Worm (Caenorhabditis elegans) whole organism, mixed stage, embryonic: ENCODE measurements around the gene Y50D4B.6.

Source experiments
- M03D4.4 ChIP-seq: sonication (generic microtip); optimal IDR thresholded peaks from 2 replicates; lab custom pipeline; 2017; ENCODE audit warnings: mild to moderate bottlenecking, missing genetic modification characterization, missing compliant biosample characterization
- bed-3 ChIP-seq: fragments of 200-800 bp; sonication (Bioruptor generic); optimal IDR thresholded peaks from 3 replicates; lab custom pipeline; 2018; ENCODE audit warnings: mild to moderate bottlenecking, missing genetic modification characterization, moderate library complexity, missing compliant biosample characterization
- blmp-1 ChIP-seq: fragments of 150-350 bp; optimal IDR thresholded peaks from 2 replicates; lab custom pipeline; 2014; ENCODE audit warnings: missing biosample characterization, missing genetic modification characterization
- ceh-39 ChIP-seq: fragments of 150-350 bp; optimal IDR thresholded peaks from 2 replicates; lab custom pipeline; 2014; ENCODE audit warnings: missing biosample characterization, missing genetic modification characterization
- ces-1 ChIP-seq: fragments of 150-350 bp; optimal IDR thresholded peaks from 2 replicates; lab custom pipeline; 2014; ENCODE audit warnings: missing biosample characterization, missing genetic modification reagents, missing genetic modification characterization
- cnd-1 ChIP-seq: fragments of 200-800 bp; sonication (Bioruptor generic); optimal IDR thresholded peaks from 2 replicates; lab custom pipeline; 2018; ENCODE audit warnings: mild to moderate bottlenecking, missing genetic modification characterization, missing compliant biosample characterization
- drap-1 ChIP-seq: fragments of 200-800 bp; sonication (Bioruptor generic); optimal IDR thresholded peaks from 3 replicates; lab custom pipeline; 2018; ENCODE audit warnings: mild to moderate bottlenecking, missing genetic modification characterization, missing compliant biosample characterization
- elt-3 ChIP-seq: fragments of 150-350 bp; optimal IDR thresholded peaks from 2 replicates; lab custom pipeline; 2014; ENCODE audit warnings: missing biosample characterization, missing genetic modification characterization
- flh-1 ChIP-seq: fragments of 200-800 bp; sonication (Bioruptor generic); optimal IDR thresholded peaks from 2 replicates; lab custom pipeline; 2018; ENCODE audit warnings: mild to moderate bottlenecking, missing genetic modification characterization, moderate library complexity, missing compliant biosample characterization
- ham-2 ChIP-seq: fragments of 200-800 bp; sonication (Bioruptor generic); optimal IDR thresholded peaks from 2 replicates; lab custom pipeline; 2018; ENCODE audit warnings: mild to moderate bottlenecking, missing genetic modification characterization, missing compliant biosample characterization
- hlh-1 ChIP-seq: fragments of 150-350 bp; optimal IDR thresholded peaks from 2 replicates; lab custom pipeline; 2014; ENCODE audit warnings: missing biosample characterization, missing genetic modification reagents, missing genetic modification characterization
- lin-13 ChIP-seq: fragments of 150-350 bp; optimal IDR thresholded peaks from 2 replicates; lab custom pipeline; 2014; ENCODE audit warnings: missing biosample characterization, missing genetic modification characterization
- lin-32 ChIP-seq: fragments of 200-800 bp; sonication (Bioruptor generic); optimal IDR thresholded peaks from 2 replicates; lab custom pipeline; 2018; ENCODE audit warnings: mild to moderate bottlenecking, missing genetic modification characterization, missing compliant biosample characterization
- lsy-2 ChIP-seq: fragments of 150-350 bp; optimal IDR thresholded peaks from 2 replicates; lab custom pipeline; 2014; ENCODE audit warnings: missing biosample characterization, missing genetic modification characterization
- mab-5 ChIP-seq: fragments of 150-350 bp; optimal IDR thresholded peaks from 2 replicates; lab custom pipeline; 2014; ENCODE audit warnings: missing biosample characterization, missing genetic modification characterization
- mep-1 ChIP-seq: fragments of 150-350 bp; optimal IDR thresholded peaks from 2 replicates; lab custom pipeline; 2017; ENCODE audit warnings: missing biosample characterization, missing genetic modification reagents, missing genetic modification characterization, inconsistent platforms
- mls-2 ChIP-seq: sonication (generic microtip); optimal IDR thresholded peaks from 2 replicates; lab custom pipeline; 2016; ENCODE audit warnings: mild to moderate bottlenecking, missing genetic modification characterization, moderate library complexity, missing compliant biosample characterization
- nhr-12 ChIP-seq: fragments of 150-350 bp; optimal IDR thresholded peaks from 2 replicates; lab custom pipeline; 2014; ENCODE audit warnings: missing biosample characterization, missing genetic modification characterization
- nhr-2 ChIP-seq: fragments of 150-350 bp; optimal IDR thresholded peaks from 2 replicates; lab custom pipeline; 2014; ENCODE audit warnings: missing biosample characterization, missing genetic modification characterization
- nhr-237 ChIP-seq: fragments of 150-350 bp; optimal IDR thresholded peaks from 2 replicates; lab custom pipeline; 2014; ENCODE audit warnings: missing biosample characterization, missing genetic modification characterization
- nhr-28 ChIP-seq: fragments of 150-350 bp; optimal IDR thresholded peaks from 2 replicates; lab custom pipeline; 2014; ENCODE audit warnings: missing biosample characterization, missing genetic modification characterization
- nhr-76 ChIP-seq: sonication (generic microtip); optimal IDR thresholded peaks from 2 replicates; lab custom pipeline; 2017; ENCODE audit warnings: missing biosample characterization, missing genetic modification characterization
- pha-4 ChIP-seq: fragments of 150-350 bp; optimal IDR thresholded peaks from 2 replicates; lab custom pipeline; 2018; ENCODE audit warnings: missing biosample characterization, missing genetic modification reagents, missing genetic modification characterization
- sem-2 ChIP-seq: fragments of 200-800 bp; sonication (Bioruptor generic); optimal IDR thresholded peaks from 2 replicates; lab custom pipeline; 2018; ENCODE audit warnings: mild to moderate bottlenecking, missing genetic modification characterization, missing compliant biosample characterization
- snpc-4 ChIP-seq: fragments of 150-350 bp; optimal IDR thresholded peaks from 2 replicates; lab custom pipeline; 2014; ENCODE audit warnings: missing biosample characterization, missing genetic modification characterization
- sptf-1 ChIP-seq: sonication (generic microtip); optimal IDR thresholded peaks from 2 replicates; lab custom pipeline; 2017; ENCODE audit warnings: mild to moderate bottlenecking, missing genetic modification characterization, moderate library complexity, missing compliant biosample characterization
- tbx-8 ChIP-seq: fragments of 200-800 bp; sonication (Bioruptor generic); optimal IDR thresholded peaks from 2 replicates; lab custom pipeline; 2018; ENCODE audit warnings: mild to moderate bottlenecking, missing genetic modification characterization, moderate library complexity, missing compliant biosample characterization
- unc-120 ChIP-seq: sonication (generic microtip); optimal IDR thresholded peaks from 2 replicates; lab custom pipeline; 2017; ENCODE audit warnings: missing genetic modification characterization, missing compliant biosample characterization; ENCODE audit not compliant: poor library complexity, severe bottlenecking
- unc-39 ChIP-seq: fragments of 150-350 bp; optimal IDR thresholded peaks from 2 replicates; lab custom pipeline; 2014; ENCODE audit warnings: missing biosample characterization, missing genetic modification characterization
- unc-62 ChIP-seq: fragments of 150-350 bp; optimal IDR thresholded peaks from 2 replicates; lab custom pipeline; 2014; ENCODE audit warnings: missing biosample characterization, missing genetic modification reagents, missing genetic modification characterization
- zip-8 ChIP-seq: fragments of 150-350 bp; optimal IDR thresholded peaks from 2 replicates; lab custom pipeline; 2014; ENCODE audit warnings: missing biosample characterization, missing genetic modification characterization
- ztf-11 ChIP-seq: fragments of 150-350 bp; optimal IDR thresholded peaks from 2 replicates; lab custom pipeline; 2014; ENCODE audit warnings: missing biosample characterization, missing genetic modification characterization

The Y50D4B.6 gene

ce11 chrV:1084016-1084415 lies at the start of gene Y50D4B.6:
TSS of gene Y50D4B.6 (plus strand) at chrV:1084316.
- TF ChIP-seq bed-3 (GFP tag; lab: Kevin White, UChicago), result no peak
- TF ChIP-seq blmp-1, result no peak
- no peak for TF ChIP-seq flh-1 (GFP tag; lab: Kevin White, UChicago)
- no peak for TF ChIP-seq lin-32
- TF ChIP-seq unc-62 (GFP tag; lab: Kevin White, UChicago), result no peak
- TF ChIP-seq nhr-28 (tag; lab: Kevin White, UChicago), result no peak
- TF ChIP-seq unc-120 (tag; lab: Kevin White, UChicago), result no peak
- TF ChIP-seq sem-2 (GFP tag; lab: Kevin White, UChicago), result no peak
- TF ChIP-seq elt-3 (tag; lab: Kevin White, UChicago), result no peak
- no peak for TF ChIP-seq sptf-1
- no peak for TF ChIP-seq nhr-76 (tag; lab: Kevin White, UChicago)
- no peak for TF ChIP-seq drap-1
- TF ChIP-seq snpc-4 (tag; lab: Kevin White, UChicago), result no peak
- TF ChIP-seq unc-39 (tag; lab: Kevin White, UChicago), result no peak
- TF ChIP-seq zip-8, result no peak
- TF ChIP-seq mep-1 (tag; lab: Kevin White, UChicago), result no peak
- no peak for TF ChIP-seq ces-1 (GFP tag; lab: Kevin White, UChicago)

- TF ChIP-seq nhr-2 (tag; lab: Kevin White, UChicago), result no peak
- no peak for TF ChIP-seq nhr-12
- no peak for TF ChIP-seq drap-1
- no peak for TF ChIP-seq M03D4.4 (tag; lab: Kevin White, UChicago)
- TF ChIP-seq, all 35 proteins: peak for 0
Measured at ce11 chrV:1038074-1038473, 46.0 kb upstream of the Y50D4B.6 start.

- TF ChIP-seq snpc-4 (tag; lab: Kevin White, UChicago), result no peak
- TF ChIP-seq blmp-1, result no peak
- no peak for TF ChIP-seq M03D4.4 (tag; lab: Kevin White, UChicago)
- no peak for TF ChIP-seq cnd-1 (tag; lab: Kevin White, UChicago)
- TF ChIP-seq nhr-12, result no peak
- no peak for TF ChIP-seq nhr-28 (tag; lab: Kevin White, UChicago)
- TF ChIP-seq lin-13 (tag; lab: Kevin White, UChicago), result no peak
- TF ChIP-seq ham-2, result no peak
Measured at ce11 chrV:1047251-1047650, 36.9 kb upstream of the Y50D4B.6 start.

DNA sequence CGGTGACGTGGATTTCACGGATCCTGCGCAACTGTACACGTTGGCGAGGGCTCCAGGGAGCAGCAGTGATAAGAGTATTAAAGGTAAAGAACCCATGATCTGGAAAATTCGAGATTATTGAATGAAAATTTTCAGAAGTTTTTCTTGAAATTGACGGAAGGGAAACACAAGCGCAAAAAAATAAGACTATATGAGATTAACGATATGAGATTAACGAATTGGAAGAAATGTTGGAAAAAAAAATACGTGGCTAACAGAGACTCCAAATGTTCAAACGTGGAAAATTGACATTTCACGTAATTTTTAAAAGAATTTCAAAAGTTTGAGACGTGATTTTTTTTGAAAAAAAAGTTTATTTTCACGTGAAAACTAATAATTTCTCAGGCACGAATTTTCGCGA lies 35.6 kb upstream of the Y50D4B.6 start, which contains the start of gene nra-4:
TSS of gene nra-4 (minus strand) at position 101 of the 400 bp plus-strand sequence.
- TF ChIP-seq unc-39 (tag; lab: Kevin White, UChicago), result no peak
- TF ChIP-seq nhr-237, result no peak
- TF ChIP-seq unc-62 (GFP tag; lab: Kevin White, UChicago), result no peak
- no peak for TF ChIP-seq zip-8
- no peak for TF ChIP-seq elt-3 (tag; lab: Kevin White, UChicago)
- TF ChIP-seq cnd-1 (tag; lab: Kevin White, UChicago), result no peak
- TF ChIP-seq ceh-39 (tag; lab: Kevin White, UChicago), result no peak
- no peak for TF ChIP-seq hlh-1 (tag; lab: Kevin White, UChicago)
- no peak for TF ChIP-seq unc-120 (tag; lab: Kevin White, UChicago)
- no peak for TF ChIP-seq bed-3 (GFP tag; lab: Kevin White, UChicago)
- TF ChIP-seq lsy-2, result no peak
- no peak for TF ChIP-seq nhr-2 (tag; lab: Kevin White, UChicago)
- no peak for TF ChIP-seq ces-1 (GFP tag; lab: Kevin White, UChicago)
- TF ChIP-seq sem-2 (GFP tag; lab: Kevin White, UChicago), result no peak
- no peak for TF ChIP-seq pha-4 (tag; lab: Kevin White, UChicago)
- no peak for TF ChIP-seq lin-32
- no peak for TF ChIP-seq ztf-11 (tag; lab: Kevin White, UChicago)
- no peak for TF ChIP-seq mab-5
- no peak for TF ChIP-seq nhr-28 (tag; lab: Kevin White, UChicago)

DNA sequence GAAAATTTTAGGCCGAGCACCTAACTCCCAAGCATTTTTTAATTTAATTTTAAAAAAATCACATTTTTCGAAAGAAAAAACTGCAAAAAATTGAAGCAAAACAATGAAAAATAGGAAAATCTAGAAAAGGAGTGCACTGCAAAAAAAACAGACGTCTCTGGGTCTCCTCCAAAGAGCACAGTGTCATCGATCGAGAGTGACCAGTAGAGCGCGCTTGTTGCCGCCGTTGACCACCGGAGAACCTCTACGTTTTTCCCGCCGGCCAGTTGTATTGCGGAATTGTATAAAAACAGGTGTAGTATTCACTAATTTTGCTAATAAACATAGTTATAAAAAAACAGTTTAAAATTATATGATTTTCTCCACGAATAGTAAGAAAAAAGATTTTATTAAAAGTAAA lies 34.8 kb upstream of the Y50D4B.6 start:
- TF ChIP-seq unc-120 (tag; lab: Kevin White, UChicago) (peak; percentile 42), ces-1 (GFP tag; lab: Kevin White, UChicago) (no peak), elt-3 (tag; lab: Kevin White, UChicago) (no peak), lsy-2 (peak; percentile 1), tbx-8 (GFP tag; lab: Kevin White, UChicago) (no peak), nhr-28 (tag; lab: Kevin White, UChicago) (no peak), hlh-1 (tag; lab: Kevin White, UChicago) (no peak), cnd-1 (tag; lab: Kevin White, UChicago) (no peak), drap-1 (no peak), nhr-237 (no peak), mls-2 (tag; lab: Kevin White, UChicago) (no peak), lin-13 (tag; lab: Kevin White, UChicago) (no peak), lin-32 (no peak), nhr-12 (no peak)
